Fruit fly (Drosophila melanogaster) whole organism, prepupa: ENCODE measurements around the gene SkpA.

ENCODE experiments used
- Blimp-1 ChIP-seq: fragments of 200-800 bp; sonication (Bioruptor generic); optimal IDR thresholded peaks from 3 replicates; lab custom pipeline; 2017; ENCODE audit warnings: missing biosample characterization, missing genetic modification characterization, mild to moderate bottlenecking, moderate library complexity, missing genetic modification reagents
- CG10669 ChIP-seq: fragments of 200-800 bp; sonication (Bioruptor generic); optimal IDR thresholded peaks from 3 replicates; lab custom pipeline; 2018; ENCODE audit warnings: missing biosample characterization, mild to moderate bottlenecking, missing genetic modification characterization, moderate library complexity
- CG15336 ChIP-seq: fragments of 200-800 bp; sonication (Bioruptor generic); IDR thresholded peaks from 2 replicates; pipeline ENCODE4 v1.3.6; 2022; ENCODE audit warnings: missing biosample characterization, missing genetic modification characterization
- CG1621 ChIP-seq: fragments of 200-800 bp; sonication (Bioruptor generic); optimal IDR thresholded peaks from 3 replicates; lab custom pipeline; 2018; ENCODE audit warnings: missing biosample characterization, mild to moderate bottlenecking, missing genetic modification characterization
- CG16779 ChIP-seq: fragments of 200-800 bp; sonication (Bioruptor generic); optimal IDR thresholded peaks from 3 replicates; lab custom pipeline; 2017; ENCODE audit warnings: missing biosample characterization, mild to moderate bottlenecking, missing genetic modification characterization
- CG34406 ChIP-seq: fragments of 200-800 bp; sonication (Bioruptor generic); optimal IDR thresholded peaks from 3 replicates; lab custom pipeline; 2016; ENCODE audit warnings: missing biosample characterization, missing genetic modification characterization
- CG4318 ChIP-seq: fragments of 200-800 bp; sonication (Bioruptor generic); optimal IDR thresholded peaks from 3 replicates; lab custom pipeline; 2017; ENCODE audit warnings: missing biosample characterization, mild to moderate bottlenecking, missing genetic modification characterization
- CG6163 ChIP-seq: fragments of 200-800 bp; sonication (Bioruptor generic); IDR thresholded peaks from 3 replicates; pipeline ENCODE4 v1.3.6; 2022; ENCODE audit warnings: missing biosample characterization, missing genetic modification characterization
- CG6276 ChIP-seq: fragments of 200-800 bp; sonication (Bioruptor generic); optimal IDR thresholded peaks from 2 replicates; lab custom pipeline; 2017; ENCODE audit warnings: missing biosample characterization, mild to moderate bottlenecking, missing genetic modification characterization
- CG6792 ChIP-seq: fragments of 200-800 bp; sonication (Bioruptor generic); optimal IDR thresholded peaks from 3 replicates; lab custom pipeline; 2016; ENCODE audit warnings: missing biosample characterization, missing genetic modification characterization
- CG6808 ChIP-seq: fragments of 200-800 bp; sonication (Bioruptor generic); optimal IDR thresholded peaks from 3 replicates; lab custom pipeline; 2017; ENCODE audit warnings: missing biosample characterization, missing genetic modification characterization, mild to moderate bottlenecking, moderate library complexity, missing genetic modification reagents
- CG6854 ChIP-seq: fragments of 200-800 bp; sonication (Bioruptor generic); optimal IDR thresholded peaks from 2 replicates; lab custom pipeline; 2017; ENCODE audit warnings: missing biosample characterization, mild to moderate bottlenecking, missing genetic modification characterization
- CG7368 ChIP-seq: fragments of 200-800 bp; sonication (Bioruptor generic); optimal IDR thresholded peaks from 3 replicates; lab custom pipeline; 2016; ENCODE audit warnings: missing biosample characterization, missing genetic modification characterization
- CG8119 ChIP-seq: fragments of 200-800 bp; sonication (Bioruptor generic); IDR thresholded peaks from 3 replicates; pipeline ENCODE4 v1.3.6; 2022; ENCODE audit warnings: missing biosample characterization, missing genetic modification characterization
- CG8632 ChIP-seq: fragments of 200-800 bp; sonication (Bioruptor generic); optimal IDR thresholded peaks from 3 replicates; lab custom pipeline; 2016; ENCODE audit warnings: missing biosample characterization, missing genetic modification characterization
- CG9139 ChIP-seq: fragments of 200-800 bp; sonication (Bioruptor generic); optimal IDR thresholded peaks from 3 replicates; lab custom pipeline; 2017; ENCODE audit warnings: missing biosample characterization, mild to moderate bottlenecking, missing genetic modification characterization
- Eip75B ChIP-seq: fragments of 200-800 bp; sonication (Bioruptor generic); optimal IDR thresholded peaks from 3 replicates; lab custom pipeline; 2016; ENCODE audit warnings: missing biosample characterization, missing genetic modification characterization
- Ets21C ChIP-seq: fragments of 200-800 bp; sonication (Bioruptor generic); optimal IDR thresholded peaks from 3 replicates; lab custom pipeline; 2016; ENCODE audit warnings: missing biosample characterization, missing genetic modification characterization
- Gug ChIP-seq: fragments of 200-800 bp; sonication (Bioruptor generic); IDR thresholded peaks from 2 replicates; pipeline ENCODE4 v1.3.6; 2022; ENCODE audit warnings: missing biosample characterization, missing genetic modification characterization
- Hr4 ChIP-seq: fragments of 200-800 bp; sonication (Bioruptor generic); optimal IDR thresholded peaks from 3 replicates; lab custom pipeline; 2016; ENCODE audit warnings: missing biosample characterization, missing genetic modification characterization
- Lpt ChIP-seq: fragments of 200-800 bp; sonication (Bioruptor generic); optimal IDR thresholded peaks from 3 replicates; lab custom pipeline; 2016; ENCODE audit warnings: missing biosample characterization, missing genetic modification characterization
- Met ChIP-seq: fragments of 200-800 bp; sonication (Bioruptor generic); optimal IDR thresholded peaks from 3 replicates; lab custom pipeline; 2016; ENCODE audit warnings: missing biosample characterization, missing genetic modification characterization
- Smox ChIP-seq: fragments of 200-800 bp; sonication (Bioruptor generic); optimal IDR thresholded peaks from 3 replicates; lab custom pipeline; 2016; ENCODE audit warnings: missing biosample characterization, missing genetic modification characterization
- Sox102F ChIP-seq: fragments of 200-800 bp; sonication (Bioruptor generic); optimal IDR thresholded peaks from 2 replicates; lab custom pipeline; 2016; ENCODE audit warnings: missing biosample characterization, mild to moderate bottlenecking, missing genetic modification characterization
- Sox14 ChIP-seq: fragments of 200-800 bp; sonication (Bioruptor generic); optimal IDR thresholded peaks from 3 replicates; lab custom pipeline; 2016; ENCODE audit warnings: missing biosample characterization, missing genetic modification characterization
- Sox15 ChIP-seq: fragments of 200-800 bp; sonication (Bioruptor generic); optimal IDR thresholded peaks from 3 replicates; lab custom pipeline; 2016; ENCODE audit warnings: missing biosample characterization, missing genetic modification characterization
- acj6 ChIP-seq: fragments of 200-800 bp; sonication (Bioruptor generic); optimal IDR thresholded peaks from 3 replicates; lab custom pipeline; 2016; ENCODE audit warnings: missing biosample characterization, missing genetic modification characterization
- cyc ChIP-seq: fragments of 200-800 bp; sonication (Bioruptor generic); optimal IDR thresholded peaks from 3 replicates; lab custom pipeline; 2016; ENCODE audit warnings: missing biosample characterization, missing genetic modification characterization
- dac ChIP-seq: fragments of 200-800 bp; sonication (Bioruptor generic); optimal IDR thresholded peaks from 2 replicates; lab custom pipeline; 2017; ENCODE audit warnings: missing biosample characterization, mild to moderate bottlenecking, missing genetic modification characterization
- dsx ChIP-seq: fragments of 200-800 bp; optimal IDR thresholded peaks from 3 replicates; lab custom pipeline; 2019; ENCODE audit warnings: missing biosample characterization, mild to moderate bottlenecking, missing genetic modification characterization, moderate library complexity; ENCODE audit not compliant: poor library complexity, severe bottlenecking
- eg ChIP-seq: fragments of 200-800 bp; sonication (Bioruptor generic); IDR thresholded peaks from 3 replicates; pipeline ENCODE4 v1.3.6; 2022; ENCODE audit warnings: missing biosample characterization, missing genetic modification characterization
- esn ChIP-seq: fragments of 200-800 bp; sonication (Bioruptor generic); optimal IDR thresholded peaks from 2 replicates; lab custom pipeline; 2016; ENCODE audit warnings: missing biosample characterization, mild to moderate bottlenecking, missing genetic modification characterization, moderate library complexity
- fd85E ChIP-seq: fragments of 200-800 bp; sonication (Bioruptor generic); optimal IDR thresholded peaks from 3 replicates; lab custom pipeline; 2016; ENCODE audit warnings: missing biosample characterization, missing genetic modification characterization
- fkh ChIP-seq: fragments of 200-800 bp; sonication (Bioruptor generic); optimal IDR thresholded peaks from 3 replicates; lab custom pipeline; 2017; ENCODE audit warnings: missing biosample characterization, mild to moderate bottlenecking, missing genetic modification characterization, moderate library complexity
- lz ChIP-seq: fragments of 200-800 bp; sonication (Bioruptor generic); optimal IDR thresholded peaks from 3 replicates; lab custom pipeline; 2016; ENCODE audit warnings: missing biosample characterization, missing genetic modification characterization
- net ChIP-seq: fragments of 200-800 bp; sonication (Bioruptor generic); optimal IDR thresholded peaks from 3 replicates; lab custom pipeline; 2016; ENCODE audit warnings: missing biosample characterization, missing genetic modification characterization
- pdm3 ChIP-seq: fragments of 200-800 bp; sonication (Bioruptor generic); optimal IDR thresholded peaks from 3 replicates; lab custom pipeline; 2016; ENCODE audit warnings: missing biosample characterization, missing genetic modification characterization
- ss ChIP-seq, 2 experiments: fragments of 200-800 bp; sonication (Bioruptor generic); optimal IDR thresholded peaks; 2 replicates in 1 of 2; 3 replicates in 1 of 2; lab custom pipeline; 2017 to 2018; ENCODE audit warnings: mild to moderate bottlenecking in 2 of 2, missing biosample characterization in 2 of 2, missing genetic modification characterization in 2 of 2, moderate library complexity in 1 of 2
- svp ChIP-seq: fragments of 200-800 bp; sonication (Bioruptor generic); peaks from one replicate; lab custom pipeline; 2016; ENCODE audit warnings: missing biosample characterization, missing genetic modification characterization
- topi ChIP-seq: fragments of 200-800 bp; sonication (Bioruptor generic); optimal IDR thresholded peaks from 3 replicates; lab custom pipeline; 2016; ENCODE audit warnings: missing biosample characterization, missing genetic modification characterization
- vri ChIP-seq: fragments of 200-800 bp; sonication (Bioruptor generic); optimal IDR thresholded peaks from 3 replicates; lab custom pipeline; 2016; ENCODE audit warnings: missing biosample characterization, mild to moderate bottlenecking, missing genetic modification characterization

The SkpA gene

dm6 chrX:696064-696463, 40.1 kb downstream of the SkpA start (continued):
- TF ChIP-seq esn (GFP tag; lab: Kevin White, UChicago) (peak; percentile 65), CG8632 (GFP tag; lab: Kevin White, UChicago) (peak; percentile 19), cyc (GFP tag; lab: Kevin White, UChicago) (peak; percentile 36), CG6808 (GFP tag; lab: Kevin White, UChicago) (no peak), Eip75B (GFP tag; lab: Kevin White, UChicago) (peak; percentile 48), CG7368 (GFP tag; lab: Kevin White, UChicago) (no peak), vri (no peak), acj6 (peak; percentile 51), CG34406 (GFP tag; lab: Kevin White, UChicago) (peak; percentile 51), CG6792 (GFP tag; lab: Kevin White, UChicago) (peak; percentile 42), CG6276 (GFP tag; lab: Kevin White, UChicago) (no peak), fd85E (GFP tag; lab: Kevin White, UChicago) (no peak), net (GFP tag; lab: Kevin White, UChicago) (peak; percentile 19), Sox15 (no peak), CG9139 (GFP tag; lab: Kevin White, UChicago) (no peak), CG6854 (GFP tag; lab: Kevin White, UChicago) (no peak), CG8119 (GFP tag; lab: Robert Waterston, UW) (no peak), pdm3 (GFP tag; lab: Kevin White, UChicago) (peak; percentile 35), ss (GFP tag; optimal IDR thresholded peaks at IDR 0.05; lab: Kevin White, UChicago) (no peak), Gug (GFP tag; lab: Robert Waterston, UW) (no peak), CG15336 (0 out of 2 replicates have a peak, but pooled peaks have one; percentile 21), CG1621 (tag; lab: Kevin White, UChicago) (no peak), CG16779 (tag; lab: Kevin White, UChicago) (no peak), Smox (GFP tag; lab: Kevin White, UChicago) (peak; percentile 42), Sox102F (GFP tag; lab: Kevin White, UChicago) (peak; percentile 51), Sox14 (GFP tag; lab: Kevin White, UChicago) (peak; percentile 18), Hr4 (GFP tag; lab: Kevin White, UChicago) (no peak), CG6163 (GFP tag; lab: Robert Waterston, UW) (peak; percentile 46; the same call in 1 of the 3 replicates), CG10669 (GFP tag; lab: Kevin White, UChicago) (peak; percentile 4), CG4318 (GFP tag; lab: Kevin White, UChicago) (no peak), Blimp-1 (GFP tag; lab: Kevin White, UChicago) (no peak), dsx (GFP tag; lab: Kevin White, UChicago) (no peak), Ets21C (GFP tag; lab: Kevin White, UChicago) (no peak), lz (peak; percentile 23), Met (peak; percentile 64), fkh (GFP tag; lab: Kevin White, UChicago) (no peak), dac (GFP tag; lab: Kevin White, UChicago) (no peak), svp (peak; percentile 72), eg (GFP tag; lab: Robert Waterston, UW) (no peak)

dm6 chrX:702484-702883, 46.6 kb downstream of the SkpA start:
- no peak for TF ChIP-seq Lpt
- no peak for TF ChIP-seq CG1621 (tag; lab: Kevin White, UChicago)
- peak in 1 of 2 experiments; percentile 40 for TF ChIP-seq ss (GFP tag; optimal IDR thresholded peaks at IDR 0.05; lab: Kevin White, UChicago)
- TF ChIP-seq topi (GFP tag; lab: Kevin White, UChicago): no peak
